Worm (Caenorhabditis elegans): ENCODE results near the gene etc-1.

ce11 chrII:8707024-8707423 is 42.4 kb downstream of the etc-1 start, which contains the start of gene cup-16:
- peak; percentile 19 for TF ChIP-seq elt-2 (tag; optimal IDR thresholded peaks at IDR 0.05)
- TF ChIP-seq skn-1 (tag; optimal IDR thresholded peaks at IDR 0.05): no peak

Measured in whole organism, L3 larva.